Worm (Caenorhabditis elegans) whole organism, L1 larva: Measurements from ENCODE around the gene eng-1.

Experiments
- aha-1 ChIP-seq: fragments of 150-350 bp; optimal IDR thresholded peaks from 2 replicates; lab custom pipeline; 2014; ENCODE audit warnings: missing biosample characterization, missing genetic modification characterization
- ama-1 ChIP-seq: fragments of 150-350 bp; optimal IDR thresholded peaks from 2 replicates; lab custom pipeline; 2014
- elt-3 ChIP-seq, 6 experiments: fragments of 150-350 bp in 1 of 6; sonication (generic microtip); optimal IDR thresholded peaks; 2 replicates each; lab custom pipeline; 2017 to 2018; ENCODE audit warnings: missing biosample characterization in 6 of 6, missing genetic modification characterization in 6 of 6, inconsistent platforms in 1 of 6
- fos-1 ChIP-seq: fragments of 150-350 bp; optimal IDR thresholded peaks from 2 replicates; lab custom pipeline; 2014; ENCODE audit warnings: missing biosample characterization, missing genetic modification characterization
- hlh-17 ChIP-seq: fragments of 200-800 bp; sonication (Bioruptor generic); optimal IDR thresholded peaks from 2 replicates; lab custom pipeline; 2018; ENCODE audit warnings: missing genetic modification characterization, mild to moderate bottlenecking, missing compliant biosample characterization, moderate library complexity, borderline replicate concordance
- lir-3 ChIP-seq: sonication (generic microtip); optimal IDR thresholded peaks from 2 replicates; lab custom pipeline; 2016; ENCODE audit warnings: mild to moderate bottlenecking, missing genetic modification characterization, moderate library complexity, missing compliant biosample characterization; ENCODE audit not compliant: poor library complexity
- nhr-11 ChIP-seq: fragments of 150-350 bp; optimal IDR thresholded peaks from 2 replicates; lab custom pipeline; 2014; ENCODE audit warnings: missing biosample characterization, missing genetic modification characterization
- nhr-12 ChIP-seq: sonication (generic microtip); optimal IDR thresholded peaks from 2 replicates; lab custom pipeline; 2017; ENCODE audit warnings: missing biosample characterization, missing genetic modification characterization
- sptf-1 ChIP-seq: fragments of 150-350 bp; optimal IDR thresholded peaks from 2 replicates; lab custom pipeline; 2014; ENCODE audit warnings: missing biosample characterization, missing genetic modification characterization
- unc-130 ChIP-seq: fragments of 150-350 bp; optimal IDR thresholded peaks from 2 replicates; lab custom pipeline; 2017; ENCODE audit warnings: missing biosample characterization, missing genetic modification characterization, inconsistent platforms

- TF ChIP-seq nhr-11 (tag; lab: Kevin White, UChicago) (peak; percentile 8), lir-3 (peak; percentile 42), hlh-17 (GFP tag; lab: Kevin White, UChicago) (no peak), aha-1 (no peak), ama-1 (lab: Kevin White, UChicago) (peak; percentile 49), fos-1 (tag; lab: Kevin White, UChicago) (peak; percentile 62), unc-130 (tag; lab: Kevin White, UChicago) (peak; percentile 88), nhr-12 (tag; lab: Kevin White, UChicago) (no peak), sptf-1 (tag; lab: Kevin White, UChicago) (no peak), elt-3 (tag; optimal IDR thresholded peaks at IDR 0.05; lab: Kevin White, UChicago) (peak in 3 of 6 experiments; percentile 24 to 92 (median 60))
Observed at ce11 chrIII:5855637-5856179, 12.6 kb downstream of the eng-1 start, which contains the start of the genes cct-6 and alh-9.
